Worm (Caenorhabditis elegans): Measurements from ENCODE around the gene F39E9.14.

F39E9.14 gene

ce11 chrII:3274923-3275322, 15.5 kb downstream of the F39E9.14 start, which contains the start of gene F02E11.3:
F02E11.3 (minus strand) TSS chrII:3275023.
- TF ChIP-seq T22C8.4 (GFP tag; IDR thresholded peaks at IDR 0.05), result no peak
- no peak for TF ChIP-seq ztf-29 (GFP tag; IDR thresholded peaks at IDR 0.05)
- TF ChIP-seq med-1 (GFP tag; optimal IDR thresholded peaks at IDR 0.05; ENCODE audit: insufficient read depth), result no peak
- TF ChIP-seq tab-1 (GFP tag; IDR thresholded peaks at IDR 0.05), result no peak
- TF ChIP-seq flt-1 (GFP tag; IDR thresholded peaks at IDR 0.05), result no peak
- TF ChIP-seq ztf-23 (GFP tag; IDR thresholded peaks at IDR 0.05), result no peak
- no peak for TF ChIP-seq cog-1 (tag; optimal IDR thresholded peaks at IDR 0.05)
- no peak for TF ChIP-seq klf-2 (GFP tag; conservative IDR thresholded peaks at IDR 0.05)
- no peak for TF ChIP-seq ref-1 (GFP tag; conservative IDR thresholded peaks at IDR 0.05)

- no peak for TF ChIP-seq cog-1 (tag; optimal IDR thresholded peaks at IDR 0.05)
Observed at ce11 chrII:3270598-3270997, 19.8 kb downstream of the F39E9.14 start.

DNA sequence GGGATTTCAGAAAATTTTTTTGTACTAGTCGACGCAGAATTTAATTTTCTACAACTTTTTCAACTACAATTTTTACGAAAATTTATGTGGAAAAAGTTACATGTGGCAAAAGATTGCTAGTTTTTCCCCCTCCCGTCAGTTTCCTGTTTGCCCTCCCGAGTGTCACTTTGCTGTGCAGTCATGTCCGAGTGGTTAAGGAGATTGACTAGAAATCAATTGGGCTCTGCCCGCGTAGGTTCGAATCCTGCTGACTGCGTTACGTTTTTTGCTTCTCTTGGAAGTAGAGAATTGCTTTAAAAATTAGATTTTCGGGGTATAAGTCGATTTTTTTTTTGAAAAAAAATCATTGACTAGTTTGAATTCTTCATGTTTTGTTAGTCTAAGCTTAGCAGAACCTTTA, 22.6 kb downstream of the F39E9.14 start:
- peak; percentile 68 for TF ChIP-seq tab-1 (GFP tag; IDR thresholded peaks at IDR 0.05)
- no peak for TF ChIP-seq med-1 (GFP tag; optimal IDR thresholded peaks at IDR 0.05; ENCODE audit: insufficient read depth)
- TF ChIP-seq T22C8.4 (GFP tag; IDR thresholded peaks at IDR 0.05), result peak; percentile 41
- 0 out of 2 replicates have a peak, but pooled peaks have one; percentile 34 for TF ChIP-seq ref-1 (GFP tag; conservative IDR thresholded peaks at IDR 0.05)
- TF ChIP-seq flt-1 (GFP tag; IDR thresholded peaks at IDR 0.05), result peak; percentile 69
- TF ChIP-seq klf-2 (GFP tag; conservative IDR thresholded peaks at IDR 0.05), result 0 out of 2 replicates have a peak, but pooled peaks have one; percentile 6

- TF ChIP-seq flt-1 (GFP tag; IDR thresholded peaks at IDR 0.05) (no peak), ztf-29 (GFP tag; IDR thresholded peaks at IDR 0.05) (no peak), ref-1 (GFP tag; conservative IDR thresholded peaks at IDR 0.05) (no peak), tab-1 (GFP tag; IDR thresholded peaks at IDR 0.05) (no peak), med-1 (GFP tag; optimal IDR thresholded peaks at IDR 0.05; ENCODE audit: insufficient read depth) (no peak), cog-1 (tag; optimal IDR thresholded peaks at IDR 0.05) (no peak), T22C8.4 (GFP tag; IDR thresholded peaks at IDR 0.05) (no peak), klf-2 (GFP tag; conservative IDR thresholded peaks at IDR 0.05) (no peak), ztf-23 (GFP tag; IDR thresholded peaks at IDR 0.05) (no peak)
Observed at ce11 chrII:3267365-3267764, 23.1 kb downstream of the F39E9.14 start, which contains the start of gene F02E11.7. F02E11.7 (plus strand) TSS chrII:3267665.

- no peak for TF ChIP-seq tab-1 (GFP tag; IDR thresholded peaks at IDR 0.05)
- TF ChIP-seq flt-1 (GFP tag; IDR thresholded peaks at IDR 0.05), result no peak
- no peak for TF ChIP-seq med-1 (GFP tag; optimal IDR thresholded peaks at IDR 0.05; ENCODE audit: insufficient read depth)
- TF ChIP-seq cog-1 (tag; optimal IDR thresholded peaks at IDR 0.05), result no peak
- no peak for TF ChIP-seq ztf-29 (GFP tag; IDR thresholded peaks at IDR 0.05)
- TF ChIP-seq klf-2 (GFP tag; conservative IDR thresholded peaks at IDR 0.05), result no peak
- TF ChIP-seq T22C8.4 (GFP tag; IDR thresholded peaks at IDR 0.05), result no peak
- TF ChIP-seq ref-1 (GFP tag; conservative IDR thresholded peaks at IDR 0.05), result no peak
- no peak for TF ChIP-seq ztf-23 (GFP tag; IDR thresholded peaks at IDR 0.05)
Observed at ce11 chrII:3264704-3265103, 25.7 kb downstream of the F39E9.14 start.

ce11 chrII:3262504-3262903, 27.9 kb downstream of the F39E9.14 start, which contains the start of gene F02E11.2:
F02E11.2 (plus strand) TSS chrII:3262804.
- TF ChIP-seq ztf-29 (GFP tag; IDR thresholded peaks at IDR 0.05), result no peak
- TF ChIP-seq T22C8.4 (GFP tag; IDR thresholded peaks at IDR 0.05), result no peak
- TF ChIP-seq klf-2 (GFP tag; conservative IDR thresholded peaks at IDR 0.05), result no peak
- TF ChIP-seq flt-1 (GFP tag; IDR thresholded peaks at IDR 0.05), result no peak
- no peak for TF ChIP-seq tab-1 (GFP tag; IDR thresholded peaks at IDR 0.05)
- TF ChIP-seq med-1 (GFP tag; optimal IDR thresholded peaks at IDR 0.05; ENCODE audit: insufficient read depth), result no peak
- TF ChIP-seq ref-1 (GFP tag; conservative IDR thresholded peaks at IDR 0.05), result no peak
- TF ChIP-seq cog-1 (tag; optimal IDR thresholded peaks at IDR 0.05), result no peak
- TF ChIP-seq ztf-23 (GFP tag; IDR thresholded peaks at IDR 0.05), result no peak

ce11 chrII:3259254-3259653, 31.2 kb downstream of the F39E9.14 start, which contains the start of gene gcy-19:
gcy-19 (minus strand) TSS chrII:3259354.
- TF ChIP-seq T22C8.4 (GFP tag; IDR thresholded peaks at IDR 0.05), result no peak
- TF ChIP-seq klf-2 (GFP tag; conservative IDR thresholded peaks at IDR 0.05), result no peak
- no peak for TF ChIP-seq ztf-29 (GFP tag; IDR thresholded peaks at IDR 0.05)
- no peak for TF ChIP-seq cog-1 (tag; optimal IDR thresholded peaks at IDR 0.05)
- no peak for TF ChIP-seq flt-1 (GFP tag; IDR thresholded peaks at IDR 0.05)
- no peak for TF ChIP-seq tab-1 (GFP tag; IDR thresholded peaks at IDR 0.05)
- no peak for TF ChIP-seq med-1 (GFP tag; optimal IDR thresholded peaks at IDR 0.05; ENCODE audit: insufficient read depth)
- no peak for TF ChIP-seq ref-1 (GFP tag; conservative IDR thresholded peaks at IDR 0.05)
- no peak for TF ChIP-seq ztf-23 (GFP tag; IDR thresholded peaks at IDR 0.05)

- TF ChIP-seq ztf-29 (GFP tag; IDR thresholded peaks at IDR 0.05) (no peak), ztf-23 (GFP tag; IDR thresholded peaks at IDR 0.05) (no peak), med-1 (GFP tag; optimal IDR thresholded peaks at IDR 0.05; ENCODE audit: insufficient read depth) (no peak), klf-2 (GFP tag; conservative IDR thresholded peaks at IDR 0.05) (no peak), ref-1 (GFP tag; conservative IDR thresholded peaks at IDR 0.05) (no peak), cog-1 (tag; optimal IDR thresholded peaks at IDR 0.05) (no peak), T22C8.4 (GFP tag; IDR thresholded peaks at IDR 0.05) (no peak), tab-1 (GFP tag; IDR thresholded peaks at IDR 0.05) (no peak), flt-1 (GFP tag; IDR thresholded peaks at IDR 0.05) (no peak)
Observed at ce11 chrII:3251782-3252181, 38.7 kb downstream of the F39E9.14 start.

DNA sequence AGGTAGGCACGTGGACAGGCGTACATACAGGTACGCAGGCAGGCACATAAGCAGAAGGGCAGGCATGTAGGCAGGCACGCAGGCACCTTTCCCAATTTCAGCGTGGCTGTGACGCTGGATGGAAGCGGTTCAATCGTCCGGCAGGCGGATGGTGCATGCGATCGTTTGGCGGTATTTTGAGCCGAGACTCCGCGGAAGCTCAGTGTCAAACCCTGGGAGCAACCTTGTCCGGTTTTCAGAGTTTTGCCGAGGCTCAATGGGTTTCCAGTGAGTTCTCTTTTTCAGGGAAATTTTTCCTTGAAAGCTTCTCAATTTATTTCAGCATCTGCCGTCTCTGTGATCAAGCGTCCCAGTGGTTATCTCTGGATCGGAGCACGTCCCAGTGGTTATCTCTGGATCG, 40.2 kb downstream of the F39E9.14 start:
- TF ChIP-seq ref-1 (GFP tag; conservative IDR thresholded peaks at IDR 0.05) (no peak), cog-1 (tag; optimal IDR thresholded peaks at IDR 0.05) (no peak), ztf-23 (GFP tag; IDR thresholded peaks at IDR 0.05) (no peak), tab-1 (GFP tag; IDR thresholded peaks at IDR 0.05) (no peak), ztf-29 (GFP tag; IDR thresholded peaks at IDR 0.05) (no peak), klf-2 (GFP tag; conservative IDR thresholded peaks at IDR 0.05) (no peak), med-1 (GFP tag; optimal IDR thresholded peaks at IDR 0.05; ENCODE audit: insufficient read depth) (no peak), T22C8.4 (GFP tag; IDR thresholded peaks at IDR 0.05) (no peak), flt-1 (GFP tag; IDR thresholded peaks at IDR 0.05) (no peak)

- TF ChIP-seq ztf-23 (GFP tag; IDR thresholded peaks at IDR 0.05) (no peak), ztf-29 (GFP tag; IDR thresholded peaks at IDR 0.05) (no peak), cog-1 (tag; optimal IDR thresholded peaks at IDR 0.05) (no peak), med-1 (GFP tag; optimal IDR thresholded peaks at IDR 0.05; ENCODE audit: insufficient read depth) (no peak), tab-1 (GFP tag; IDR thresholded peaks at IDR 0.05) (no peak), ref-1 (GFP tag; conservative IDR thresholded peaks at IDR 0.05) (no peak), flt-1 (GFP tag; IDR thresholded peaks at IDR 0.05) (no peak), klf-2 (GFP tag; conservative IDR thresholded peaks at IDR 0.05) (no peak), T22C8.4 (GFP tag; IDR thresholded peaks at IDR 0.05) (no peak)
Observed at ce11 chrII:3249406-3249805, 41.0 kb downstream of the F39E9.14 start, which contains the start of gene clec-124. clec-124 (plus strand) TSS chrII:3249706.

All from whole organism, midembryonic.